Worm (Caenorhabditis elegans): ENCODE data around the gene glb-4.

glb-4 gene

ce11 chrII:11111107-11111506, at the start of gene glb-4:
TSS of gene glb-4 (minus strand) at chrII:11111207.
- no peak for TF ChIP-seq lin-11 (tag; optimal IDR thresholded peaks at IDR 0.05)
- TF ChIP-seq sox-4 (tag; optimal IDR thresholded peaks at IDR 0.05), result no peak
- no peak for TF ChIP-seq hlh-8 (tag; optimal IDR thresholded peaks at IDR 0.05)
- no peak for TF ChIP-seq F13H6.1 (tag; optimal IDR thresholded peaks at IDR 0.05)
- no peak for TF ChIP-seq unc-3 (GFP tag; conservative IDR thresholded peaks at IDR 0.05)
- TF ChIP-seq unc-3 (tag; optimal IDR thresholded peaks at IDR 0.05), result no peak
- no peak for TF ChIP-seq ceh-34 (tag; optimal IDR thresholded peaks at IDR 0.05)
- TF ChIP-seq zip-5 (tag; optimal IDR thresholded peaks at IDR 0.05), result no peak
- TF ChIP-seq lim-6 (tag; optimal IDR thresholded peaks at IDR 0.05), result no peak
- no peak for TF ChIP-seq sox-2 (GFP tag; IDR thresholded peaks at IDR 0.05)
- TF ChIP-seq ref-2 (tag; optimal IDR thresholded peaks at IDR 0.05), result no peak

ce11 chrII:11157660-11158059, 46.7 kb upstream of the glb-4 start:
- 0 out of 2 replicates have a peak, but pooled peaks have one; percentile 35 for TF ChIP-seq ceh-45 (GFP tag; IDR thresholded peaks at IDR 0.05)
- peak; percentile 52; the same call in 1 of the 2 replicates for TF ChIP-seq unc-3 (GFP tag; conservative IDR thresholded peaks at IDR 0.05)
- no peak for TF ChIP-seq unc-3 (tag; optimal IDR thresholded peaks at IDR 0.05)
- TF ChIP-seq ahr-1 (tag; optimal IDR thresholded peaks at IDR 0.05), result no peak
- peak; percentile 8 for TF ChIP-seq ceh-34 (tag; optimal IDR thresholded peaks at IDR 0.05)
- TF ChIP-seq hlh-15 (tag; optimal IDR thresholded peaks at IDR 0.05), result no peak
- no peak for TF ChIP-seq fkh-10 (GFP tag; optimal IDR thresholded peaks at IDR 0.05)
- TF ChIP-seq lin-11 (tag; optimal IDR thresholded peaks at IDR 0.05), result no peak
- TF ChIP-seq sox-4 (tag; optimal IDR thresholded peaks at IDR 0.05), result peak; percentile 46
- TF ChIP-seq ttx-3 (tag; optimal IDR thresholded peaks at IDR 0.05), result peak; percentile 27
- TF ChIP-seq ceh-24 (tag; optimal IDR thresholded peaks at IDR 0.05), result no peak
- no peak for TF ChIP-seq rnt-1 (tag; optimal IDR thresholded peaks at IDR 0.05)
- TF ChIP-seq eyg-1 (tag; optimal IDR thresholded peaks at IDR 0.05), result no peak
- no peak for TF ChIP-seq zip-5 (tag; optimal IDR thresholded peaks at IDR 0.05)
- peak; percentile 32 for TF ChIP-seq C38D4.7 (GFP tag; optimal IDR thresholded peaks at IDR 0.05)
- TF ChIP-seq ceh-48 (tag; optimal IDR thresholded peaks at IDR 0.05), result peak; percentile 26
- TF ChIP-seq ceh-30 (tag; optimal IDR thresholded peaks at IDR 0.05), result no peak
- TF ChIP-seq nhr-232 (tag; optimal IDR thresholded peaks at IDR 0.05), result peak; percentile 27
- TF ChIP-seq pqm-1 (tag; optimal IDR thresholded peaks at IDR 0.05), result no peak
- TF ChIP-seq fkh-6 (tag; optimal IDR thresholded peaks at IDR 0.05), result peak; percentile 48
- TF ChIP-seq elt-2 (tag; optimal IDR thresholded peaks at IDR 0.05), result peak; percentile 63
- no peak for TF ChIP-seq hlh-6 (tag; optimal IDR thresholded peaks at IDR 0.05)
- TF ChIP-seq ceh-9 (tag; optimal IDR thresholded peaks at IDR 0.05), result no peak
- no peak for TF ChIP-seq nhr-11 (tag; optimal IDR thresholded peaks at IDR 0.05)
- no peak for TF ChIP-seq K02D7.2 (tag; optimal IDR thresholded peaks at IDR 0.05)
- TF ChIP-seq ceh-2 (tag; optimal IDR thresholded peaks at IDR 0.05), result peak; percentile 38
- no peak for TF ChIP-seq tbx-7 (tag; optimal IDR thresholded peaks at IDR 0.05)
- TF ChIP-seq pros-1 (tag; optimal IDR thresholded peaks at IDR 0.05), result no peak
- peak; percentile 25 for TF ChIP-seq madf-2 (tag; optimal IDR thresholded peaks at IDR 0.05)
- no peak for TF ChIP-seq ets-4 (tag; optimal IDR thresholded peaks at IDR 0.05)
- TF ChIP-seq pat-9 (tag; optimal IDR thresholded peaks at IDR 0.05), result peak; percentile 20
- TF ChIP-seq fax-1 (tag; optimal IDR thresholded peaks at IDR 0.05), result peak; percentile 38
- TF ChIP-seq dmd-4 (tag; optimal IDR thresholded peaks at IDR 0.05; ENCODE audit: borderline replicate concordance), result peak; percentile 19
- TF ChIP-seq elt-4 (tag; optimal IDR thresholded peaks at IDR 0.05), result no peak
- TF ChIP-seq dve-1 (tag; optimal IDR thresholded peaks at IDR 0.05), result peak; percentile 51
- TF ChIP-seq ceh-19 (GFP tag; optimal IDR thresholded peaks at IDR 0.05), result no peak
- peak; percentile 27 for TF ChIP-seq gmeb-2 (tag; optimal IDR thresholded peaks at IDR 0.05)
- peak; percentile 48 for TF ChIP-seq ceh-18 (tag; optimal IDR thresholded peaks at IDR 0.05)
- no peak for TF ChIP-seq ceh-22 (tag; optimal IDR thresholded peaks at IDR 0.05)
- peak; percentile 38 for TF ChIP-seq C08G9.2 (tag; optimal IDR thresholded peaks at IDR 0.05)
- peak; percentile 14 for TF ChIP-seq tbx-2 (tag; optimal IDR thresholded peaks at IDR 0.05)
- no peak for TF ChIP-seq ama-1 (optimal IDR thresholded peaks at IDR 0.05)
- no peak for TF ChIP-seq T23F11.4 (GFP tag; optimal IDR thresholded peaks at IDR 0.05)
- no peak for TF ChIP-seq pax-1 (tag; optimal IDR thresholded peaks at IDR 0.05)
- no peak for TF ChIP-seq lim-6 (tag; optimal IDR thresholded peaks at IDR 0.05)
- TF ChIP-seq ztf-16 (tag; optimal IDR thresholded peaks at IDR 0.05), result no peak
- TF ChIP-seq pha-4 (tag; optimal IDR thresholded peaks at IDR 0.05), result no peak
- no peak for TF ChIP-seq Y22D7AL.16 (tag; optimal IDR thresholded peaks at IDR 0.05)

Measured in whole organism, late embryonic.